Worm (Caenorhabditis elegans): ENCODE measurements around the gene T01C3.3.

Gene T01C3.3

ce11 chrV:15014164-15014563, 21.7 kb upstream of the T01C3.3 start, which contains the start of gene obr-2:
obr-2 (minus strand) TSS chrV:15014264.
- TF ChIP-seq B0310.2 (tag; optimal IDR thresholded peaks at IDR 0.05) (no peak), ama-1 (optimal IDR thresholded peaks at IDR 0.05) (no peak), scrt-1 (GFP tag; IDR thresholded peaks at IDR 0.05) (no peak), ceh-13 (GFP tag; optimal IDR thresholded peaks at IDR 0.05) (no peak), F13C5.2 (tag; optimal IDR thresholded peaks at IDR 0.05) (no peak), hmbx-1 (tag; optimal IDR thresholded peaks at IDR 0.05) (no peak), flt-1 (GFP tag; IDR thresholded peaks at IDR 0.05) (no peak), tra-4 (tag; optimal IDR thresholded peaks at IDR 0.05) (no peak)

- TF ChIP-seq sea-1 (GFP tag; conservative IDR thresholded peaks at IDR 0.05) (no peak), ama-1 (optimal IDR thresholded peaks at IDR 0.05) (no peak), ceh-36 (tag; optimal IDR thresholded peaks at IDR 0.05) (no peak), B0310.2 (tag; optimal IDR thresholded peaks at IDR 0.05) (no peak), tbx-11 (GFP tag; IDR thresholded peaks at IDR 0.05) (no peak), F13C5.2 (tag; optimal IDR thresholded peaks at IDR 0.05) (no peak), tra-4 (tag; optimal IDR thresholded peaks at IDR 0.05) (no peak), ets-7 (tag; optimal IDR thresholded peaks at IDR 0.05) (no peak), hnd-1 (tag; optimal IDR thresholded peaks at IDR 0.05) (no peak), hmbx-1 (tag; optimal IDR thresholded peaks at IDR 0.05) (no peak), flt-1 (GFP tag; IDR thresholded peaks at IDR 0.05) (no peak), tbx-37 (GFP tag; conservative IDR thresholded peaks at IDR 0.05) (no peak), pes-1 (GFP tag; IDR thresholded peaks at IDR 0.05) (no peak), ceh-13 (GFP tag; optimal IDR thresholded peaks at IDR 0.05) (no peak), aly-1 (tag; optimal IDR thresholded peaks at IDR 0.05) (no peak), hmg-4 (GFP tag; optimal IDR thresholded peaks at IDR 0.05) (no peak), scrt-1 (GFP tag; IDR thresholded peaks at IDR 0.05) (no peak)
These were observed 20.9 kb upstream of the T01C3.3 start for ce11 chrV:15013328-15013727.

ce11 chrV:15012542-15013301, 20.2 kb upstream of the T01C3.3 start:
- TF ChIP-seq pes-1 (GFP tag; IDR thresholded peaks at IDR 0.05), result no peak
- TF ChIP-seq tra-4 (tag; optimal IDR thresholded peaks at IDR 0.05), result no peak
- no peak for TF ChIP-seq ama-1 (optimal IDR thresholded peaks at IDR 0.05)
- TF ChIP-seq scrt-1 (GFP tag; IDR thresholded peaks at IDR 0.05), result no peak
- TF ChIP-seq ceh-36 (tag; optimal IDR thresholded peaks at IDR 0.05), result no peak

ce11 chrV:15011560-15011959, 19.1 kb upstream of the T01C3.3 start, which contains the start of gene nmr-2:
nmr-2 (minus strand) TSS chrV:15011660.
- no peak for TF ChIP-seq hnd-1 (tag; optimal IDR thresholded peaks at IDR 0.05)
- TF ChIP-seq B0310.2 (tag; optimal IDR thresholded peaks at IDR 0.05), result no peak
- TF ChIP-seq tra-4 (tag; optimal IDR thresholded peaks at IDR 0.05), result no peak
- no peak for TF ChIP-seq ama-1 (optimal IDR thresholded peaks at IDR 0.05)
- TF ChIP-seq tbx-37 (GFP tag; conservative IDR thresholded peaks at IDR 0.05), result no peak
- TF ChIP-seq ceh-13 (GFP tag; optimal IDR thresholded peaks at IDR 0.05), result no peak
- TF ChIP-seq scrt-1 (GFP tag; IDR thresholded peaks at IDR 0.05), result no peak
- TF ChIP-seq sea-1 (GFP tag; conservative IDR thresholded peaks at IDR 0.05), result no peak
- no peak for TF ChIP-seq aly-1 (tag; optimal IDR thresholded peaks at IDR 0.05)
- TF ChIP-seq hmbx-1 (tag; optimal IDR thresholded peaks at IDR 0.05), result no peak
- no peak for TF ChIP-seq F13C5.2 (tag; optimal IDR thresholded peaks at IDR 0.05)
- TF ChIP-seq pes-1 (GFP tag; IDR thresholded peaks at IDR 0.05), result no peak
- TF ChIP-seq tbx-11 (GFP tag; IDR thresholded peaks at IDR 0.05), result no peak
- TF ChIP-seq ceh-36 (tag; optimal IDR thresholded peaks at IDR 0.05), result no peak
- TF ChIP-seq flt-1 (GFP tag; IDR thresholded peaks at IDR 0.05), result no peak
- no peak for TF ChIP-seq ets-7 (tag; optimal IDR thresholded peaks at IDR 0.05)

ce11 chrV:15004800-15005199, 12.3 kb upstream of the T01C3.3 start, which contains the start of gene hrde-2:
hrde-2 (plus strand) TSS chrV:15005100.
- TF ChIP-seq ama-1 (optimal IDR thresholded peaks at IDR 0.05), result no peak
- no peak for TF ChIP-seq flt-1 (GFP tag; IDR thresholded peaks at IDR 0.05)
- TF ChIP-seq ceh-36 (tag; optimal IDR thresholded peaks at IDR 0.05), result no peak
- no peak for TF ChIP-seq aly-1 (tag; optimal IDR thresholded peaks at IDR 0.05)
- no peak for TF ChIP-seq F13C5.2 (tag; optimal IDR thresholded peaks at IDR 0.05)
- no peak for TF ChIP-seq ceh-13 (GFP tag; optimal IDR thresholded peaks at IDR 0.05)
- TF ChIP-seq hnd-1 (tag; optimal IDR thresholded peaks at IDR 0.05), result no peak
- no peak for TF ChIP-seq pes-1 (GFP tag; IDR thresholded peaks at IDR 0.05)
- no peak for TF ChIP-seq sea-1 (GFP tag; conservative IDR thresholded peaks at IDR 0.05)
- TF ChIP-seq B0310.2 (tag; optimal IDR thresholded peaks at IDR 0.05), result no peak
- TF ChIP-seq tbx-37 (GFP tag; conservative IDR thresholded peaks at IDR 0.05), result no peak
- no peak for TF ChIP-seq hmbx-1 (tag; optimal IDR thresholded peaks at IDR 0.05)
- TF ChIP-seq tra-4 (tag; optimal IDR thresholded peaks at IDR 0.05), result no peak
- TF ChIP-seq hmg-4 (GFP tag; optimal IDR thresholded peaks at IDR 0.05), result no peak
- TF ChIP-seq ets-7 (tag; optimal IDR thresholded peaks at IDR 0.05), result no peak
- TF ChIP-seq tbx-11 (GFP tag; IDR thresholded peaks at IDR 0.05), result no peak
- TF ChIP-seq scrt-1 (GFP tag; IDR thresholded peaks at IDR 0.05), result no peak

ce11 chrV:15002184-15002690, 9.8 kb upstream of the T01C3.3 start, which contains the start of the genes fib-1 and mut-15:
fib-1 (minus strand) TSS chrV:15002223.
mut-15 (plus strand) TSS chrV:15002543.
- TF ChIP-seq tbx-37 (GFP tag; conservative IDR thresholded peaks at IDR 0.05), result no peak; the same call in 1 of the 2 replicates
- TF ChIP-seq F13C5.2 (tag; optimal IDR thresholded peaks at IDR 0.05), result peak; percentile 86
- TF ChIP-seq aly-1 (tag; optimal IDR thresholded peaks at IDR 0.05), result no peak
- no peak for TF ChIP-seq ceh-36 (tag; optimal IDR thresholded peaks at IDR 0.05)
- TF ChIP-seq tra-4 (tag; optimal IDR thresholded peaks at IDR 0.05), result no peak
- no peak for TF ChIP-seq tbx-11 (GFP tag; IDR thresholded peaks at IDR 0.05)
- peak; percentile 48 for TF ChIP-seq hmg-4 (GFP tag; optimal IDR thresholded peaks at IDR 0.05)
- TF ChIP-seq hnd-1 (tag; optimal IDR thresholded peaks at IDR 0.05), result no peak
- TF ChIP-seq scrt-1 (GFP tag; IDR thresholded peaks at IDR 0.05), result no peak
- peak; percentile 24 for TF ChIP-seq B0310.2 (tag; optimal IDR thresholded peaks at IDR 0.05)
- no peak; the same call in 1 of the 2 replicates for TF ChIP-seq pes-1 (GFP tag; IDR thresholded peaks at IDR 0.05)
- peak; percentile 41 for TF ChIP-seq ceh-13 (GFP tag; optimal IDR thresholded peaks at IDR 0.05)
- no peak for TF ChIP-seq ama-1 (optimal IDR thresholded peaks at IDR 0.05)
- no peak for TF ChIP-seq hmbx-1 (tag; optimal IDR thresholded peaks at IDR 0.05)
- TF ChIP-seq flt-1 (GFP tag; IDR thresholded peaks at IDR 0.05), result no peak
- peak; percentile 60 for TF ChIP-seq ets-7 (tag; optimal IDR thresholded peaks at IDR 0.05)
- TF ChIP-seq sea-1 (GFP tag; conservative IDR thresholded peaks at IDR 0.05), result no peak
